Fruit fly (Drosophila melanogaster) whole organism, embryonic: Measurements from ENCODE around the gene Tpr2.

Experiments used
- Adf1 ChIP-seq: fragments of 200-800 bp; sonication (Bioruptor generic); IDR thresholded peaks from 2 replicates; pipeline ENCODE4 v1.3.6; 2022; ENCODE audit warnings: missing biosample characterization, missing genetic modification characterization
- Atf3 ChIP-seq: fragments of 200-800 bp; sonication (Bioruptor generic); optimal IDR thresholded peaks from 3 replicates; lab custom pipeline; 2016; ENCODE audit warnings: missing biosample characterization, missing genetic modification characterization
- BEAF-32 ChIP-seq: fragments of 200-800 bp; sonication (Bioruptor generic); optimal IDR thresholded peaks from 3 replicates; lab custom pipeline; 2017; ENCODE audit warnings: missing biosample characterization, missing genetic modification characterization, mild to moderate bottlenecking, moderate library complexity, missing genetic modification reagents
- CG12219 ChIP-seq: fragments of 200-800 bp; sonication (Bioruptor generic); optimal IDR thresholded peaks from 3 replicates; lab custom pipeline; 2018; ENCODE audit warnings: missing biosample characterization, mild to moderate bottlenecking, missing genetic modification characterization
- CG12769 ChIP-seq: fragments of 200-800 bp; sonication (Bioruptor generic); optimal IDR thresholded peaks from 2 replicates; lab custom pipeline; 2019; ENCODE audit warnings: missing biosample characterization, mild to moderate bottlenecking, missing genetic modification characterization, moderate library complexity
- CG13775 ChIP-seq: fragments of 200-800 bp; sonication (Bioruptor generic); optimal IDR thresholded peaks from 3 replicates; lab custom pipeline; 2017; ENCODE audit warnings: missing biosample characterization, mild to moderate bottlenecking, missing genetic modification characterization
- CG17912 ChIP-seq: fragments of 200-800 bp; sonication (Bioruptor generic); optimal IDR thresholded peaks from 2 replicates; lab custom pipeline; 2018; ENCODE audit warnings: missing biosample characterization, mild to moderate bottlenecking, missing genetic modification characterization
- CG32532 ChIP-seq: fragments of 200-800 bp; sonication (Bioruptor generic); IDR thresholded peaks from 2 replicates; pipeline ENCODE4 v1.3.6; 2022; ENCODE audit warnings: missing biosample characterization, missing genetic modification characterization
- CG34422 ChIP-seq: fragments of 200-800 bp; sonication (Bioruptor generic); IDR thresholded peaks from 3 replicates; pipeline ENCODE4 v1.3.6; 2022; ENCODE audit warnings: missing biosample characterization, missing genetic modification characterization
- CG43689 ChIP-seq: fragments of 200-800 bp; sonication (Bioruptor generic); IDR thresholded peaks from 2 replicates; pipeline ENCODE4 v1.3.6; 2022; ENCODE audit warnings: missing biosample characterization, missing genetic modification characterization
- CG5180 ChIP-seq: fragments of 200-800 bp; sonication (Bioruptor generic); optimal IDR thresholded peaks from 3 replicates; lab custom pipeline; 2017; ENCODE audit warnings: missing biosample characterization, missing genetic modification characterization, mild to moderate bottlenecking, moderate library complexity, missing genetic modification reagents
- CG7556 ChIP-seq: fragments of 200-800 bp; sonication (Bioruptor generic); optimal IDR thresholded peaks from 2 replicates; lab custom pipeline; 2017; ENCODE audit warnings: missing biosample characterization, mild to moderate bottlenecking, missing genetic modification characterization
- CG7786 ChIP-seq: fragments of 200-800 bp; sonication (Bioruptor generic); optimal IDR thresholded peaks from 2 replicates; lab custom pipeline; 2016; ENCODE audit warnings: missing biosample characterization, missing genetic modification characterization
- CG8290 ChIP-seq, 3 experiments: fragments of 200-800 bp; sonication (Bioruptor generic); optimal IDR thresholded peaks; 2 replicates each; lab custom pipeline; 2016 to 2019; ENCODE audit warnings: missing biosample characterization in 3 of 3, missing genetic modification characterization in 3 of 3, mild to moderate bottlenecking in 2 of 3, moderate library complexity in 1 of 3
- CG8388 ChIP-seq: fragments of 200-800 bp; sonication (Bioruptor generic); optimal IDR thresholded peaks from 2 replicates; lab custom pipeline; 2019; ENCODE audit warnings: missing biosample characterization, mild to moderate bottlenecking, missing genetic modification characterization, moderate library complexity
- CG8478 ChIP-seq: fragments of >200 bp; optimal IDR thresholded peaks from 2 replicates; lab custom pipeline; 2018
- CG9876 ChIP-seq: fragments of 200-800 bp; sonication (Bioruptor generic); optimal IDR thresholded peaks from 2 replicates; lab custom pipeline; 2016; ENCODE audit warnings: missing biosample characterization, missing genetic modification characterization
- CG9932 ChIP-seq: fragments of 200-800 bp; sonication (Bioruptor generic); IDR thresholded peaks from 2 replicates; pipeline ENCODE4 v1.3.6; 2022; ENCODE audit warnings: missing biosample characterization, missing genetic modification characterization
- CHES-1-like ChIP-seq: fragments of 200-800 bp; sonication (Bioruptor generic); optimal IDR thresholded peaks from 2 replicates; lab custom pipeline; 2016; ENCODE audit warnings: missing biosample characterization, missing genetic modification characterization
- D ChIP-seq, 2 experiments: fragments of 200-800 bp in 1 of 2; fragments of >200 bp in 1 of 2; sonication (Bioruptor generic) in 1 of 2; optimal IDR thresholded peaks; 2 replicates in 1 of 2; 3 replicates in 1 of 2; lab custom pipeline; 2017; ENCODE audit warnings: mild to moderate bottlenecking in 1 of 2, missing biosample characterization in 1 of 2, missing genetic modification characterization in 1 of 2, missing genetic modification reagents in 1 of 2
- E2f1 ChIP-seq: fragments of 200-800 bp; sonication (Bioruptor generic); IDR thresholded peaks from 2 replicates; pipeline ENCODE4 v1.3.6; 2022; ENCODE audit warnings: missing biosample characterization, missing genetic modification characterization
- Hr39 ChIP-seq: fragments of >200 bp; optimal IDR thresholded peaks from 2 replicates; lab custom pipeline; 2017
- Hr78 ChIP-seq, 2 experiments: fragments of 200-800 bp in 1 of 2; fragments of >200 bp in 1 of 2; sonication (Bioruptor generic) in 1 of 2; optimal IDR thresholded peaks; 2 replicates each; lab custom pipeline; 2017 to 2019; ENCODE audit warnings: missing biosample characterization in 2 of 2, missing genetic modification characterization in 2 of 2, mild to moderate bottlenecking in 1 of 2, moderate library complexity in 1 of 2
- Jarid2 ChIP-seq: fragments of 200-800 bp; sonication (Bioruptor generic); optimal IDR thresholded peaks from 3 replicates; lab custom pipeline; 2017; ENCODE audit warnings: mild to moderate bottlenecking, missing biosample characterization, missing genetic modification reagents, missing genetic modification characterization
- MTF-1 ChIP-seq: fragments of 200-800 bp; sonication (Bioruptor generic); optimal IDR thresholded peaks from 2 replicates; lab custom pipeline; 2018; ENCODE audit warnings: missing biosample characterization, mild to moderate bottlenecking, missing genetic modification characterization, borderline replicate concordance
- Max ChIP-seq: fragments of 200-800 bp; sonication (Bioruptor generic); optimal IDR thresholded peaks from 2 replicates; lab custom pipeline; 2016; ENCODE audit warnings: missing biosample characterization, mild to moderate bottlenecking, missing genetic modification characterization
- Mes4 ChIP-seq: fragments of 200-800 bp; sonication (Bioruptor generic); optimal IDR thresholded peaks from 2 replicates; lab custom pipeline; 2016; ENCODE audit warnings: missing biosample characterization, missing genetic modification characterization
- NfI ChIP-seq: fragments of 200-800 bp; sonication (Bioruptor generic); optimal IDR thresholded peaks from 3 replicates; lab custom pipeline; 2018; ENCODE audit warnings: missing biosample characterization, mild to moderate bottlenecking, missing genetic modification characterization, moderate library complexity
- Oli ChIP-seq: fragments of 200-800 bp; sonication (Bioruptor generic); optimal IDR thresholded peaks from 2 replicates; lab custom pipeline; 2018; ENCODE audit warnings: missing biosample characterization, mild to moderate bottlenecking, missing genetic modification characterization, moderate library complexity
- Pdp1 ChIP-seq, 2 experiments: fragments of 200-800 bp; sonication (Bioruptor generic); optimal IDR thresholded peaks; 3 replicates each; lab custom pipeline; 2016; ENCODE audit warnings: missing biosample characterization in 2 of 2, missing genetic modification characterization in 2 of 2, mild to moderate bottlenecking in 1 of 2, moderate library complexity in 1 of 2
- Rx ChIP-seq: fragments of 200-800 bp; sonication (Bioruptor generic); IDR thresholded peaks from 2 replicates; pipeline ENCODE4 v1.3.6; 2022; ENCODE audit warnings: missing biosample characterization, missing genetic modification characterization
- Side ChIP-seq: fragments of 200-800 bp; sonication (Bioruptor generic); optimal IDR thresholded peaks from 2 replicates; lab custom pipeline; 2016; ENCODE audit warnings: missing biosample characterization, missing genetic modification characterization
- Usf ChIP-seq: fragments of 200-800 bp; sonication (Bioruptor generic); optimal IDR thresholded peaks from 2 replicates; lab custom pipeline; 2017; ENCODE audit warnings: missing genotype, missing biosample characterization, missing genetic modification characterization
- ara ChIP-seq: fragments of 200-800 bp; sonication (Bioruptor generic); IDR thresholded peaks from 2 replicates; pipeline ENCODE4 v1.3.6; 2022; ENCODE audit warnings: missing biosample characterization, missing genetic modification characterization
- az2 ChIP-seq: fragments of 200-800 bp; sonication (Bioruptor generic); optimal IDR thresholded peaks from 3 replicates; lab custom pipeline; 2016; ENCODE audit warnings: missing biosample characterization, missing genetic modification characterization
- bigmax ChIP-seq: fragments of 200-800 bp; sonication (Bioruptor generic); optimal IDR thresholded peaks from 2 replicates; lab custom pipeline; 2018; ENCODE audit warnings: missing biosample characterization, mild to moderate bottlenecking, missing genetic modification characterization
- da ChIP-seq: fragments of 200-800 bp; sonication (Bioruptor generic); optimal IDR thresholded peaks from 2 replicates; lab custom pipeline; 2016; ENCODE audit warnings: missing biosample characterization, missing genetic modification characterization
- dmrt99B ChIP-seq: fragments of 200-800 bp; sonication (Bioruptor generic); optimal IDR thresholded peaks from 2 replicates; lab custom pipeline; 2018; ENCODE audit warnings: missing biosample characterization, mild to moderate bottlenecking, missing genetic modification characterization, moderate library complexity
- emc ChIP-seq: fragments of 200-800 bp; sonication (Bioruptor generic); optimal IDR thresholded peaks from 2 replicates; lab custom pipeline; 2016; ENCODE audit warnings: missing biosample characterization, missing genetic modification characterization
- en ChIP-seq: fragments of 200-800 bp; sonication (Bioruptor generic); optimal IDR thresholded peaks from 2 replicates; lab custom pipeline; 2016; ENCODE audit warnings: missing biosample characterization, missing genetic modification characterization
- fd102C ChIP-seq: fragments of 200-800 bp; sonication (Bioruptor generic); optimal IDR thresholded peaks from 2 replicates; lab custom pipeline; 2018; ENCODE audit warnings: missing biosample characterization, mild to moderate bottlenecking, missing genetic modification characterization, moderate library complexity
- gro ChIP-seq: fragments of 200-800 bp; sonication (Bioruptor generic); optimal IDR thresholded peaks from 2 replicates; lab custom pipeline; 2016; ENCODE audit warnings: missing biosample characterization, missing genetic modification characterization
- lab ChIP-seq: fragments of 200-800 bp; sonication (Bioruptor generic); optimal IDR thresholded peaks from 3 replicates; lab custom pipeline; 2017; ENCODE audit warnings: missing biosample characterization, missing genetic modification characterization, mild to moderate bottlenecking, moderate library complexity, missing genetic modification reagents
- lilli ChIP-seq: fragments of 200-800 bp; sonication (Bioruptor generic); optimal IDR thresholded peaks from 3 replicates; lab custom pipeline; 2016; ENCODE audit warnings: missing biosample characterization, missing genetic modification characterization
- psq ChIP-seq: fragments of 200-800 bp; sonication (Bioruptor generic); optimal IDR thresholded peaks from 2 replicates; lab custom pipeline; 2017; ENCODE audit warnings: missing biosample characterization, missing genetic modification characterization
- pum ChIP-seq: fragments of 200-800 bp; sonication (Bioruptor generic); optimal IDR thresholded peaks from 2 replicates; lab custom pipeline; 2016; ENCODE audit warnings: missing biosample characterization, missing genetic modification characterization
- slp2 ChIP-seq: fragments of 200-800 bp; sonication (Bioruptor generic); optimal IDR thresholded peaks from 2 replicates; lab custom pipeline; 2016; ENCODE audit warnings: missing biosample characterization, missing genetic modification characterization
- so ChIP-seq: fragments of 200-800 bp; sonication (Bioruptor generic); IDR thresholded peaks from 3 replicates; pipeline ENCODE4 v1.3.6; 2022; ENCODE audit warnings: missing biosample characterization, missing genetic modification characterization
- z ChIP-seq: fragments of 200-800 bp; sonication (Bioruptor generic); IDR thresholded peaks from 3 replicates; pipeline ENCODE4 v1.3.6; 2022; ENCODE audit warnings: missing biosample characterization, missing genetic modification characterization

The Tpr2 gene

dm6 chr2L:16532702-16533385 lies 41.5 kb downstream of the Tpr2 start, which contains the start of gene CG5953 (continued):
- TF ChIP-seq CG12219 (GFP tag; lab: Kevin White, UChicago) (peak; percentile 96), az2 (GFP tag; lab: Kevin White, UChicago) (peak; percentile 94), slp2 (GFP tag; lab: Kevin White, UChicago) (peak; percentile 91), CG5180 (GFP tag; lab: Kevin White, UChicago) (peak; percentile 86), Atf3 (GFP tag; lab: Kevin White, UChicago) (peak; percentile 89), Max (GFP tag; lab: Kevin White, UChicago) (peak; percentile 91), CHES-1-like (peak; percentile 91), Oli (peak; percentile 98), lilli (GFP tag; lab: Kevin White, UChicago) (peak; percentile 95), Rx (GFP tag; lab: Robert Waterston, UW) (peak; percentile 93), NfI (peak; percentile 97), BEAF-32 (no peak), CG34422 (GFP tag; lab: Robert Waterston, UW) (peak; percentile 95), E2f1 (peak; percentile 96), Jarid2 (GFP tag; lab: Kevin White, UChicago) (peak; percentile 95), z (GFP tag; lab: Robert Waterston, UW) (peak; percentile 67), pum (GFP tag; lab: Kevin White, UChicago) (peak; percentile 94), CG7556 (GFP tag; lab: Kevin White, UChicago) (peak; percentile 98), en (peak; percentile 90), D (optimal IDR thresholded peaks at IDR 0.05; lab: Kevin White, UChicago) (no peak), D (GFP tag; optimal IDR thresholded peaks at IDR 0.05; lab: Kevin White, UChicago) (peak; percentile 95), MTF-1 (GFP tag; lab: Kevin White, UChicago) (peak; percentile 66), dmrt99B (tag; lab: Kevin White, UChicago) (peak; percentile 98), Adf1 (peak; percentile 99), CG7786 (GFP tag; lab: Kevin White, UChicago) (peak; percentile 94), ara (GFP tag; lab: Robert Waterston, UW) (peak; percentile 94), fd102C (peak; percentile 40), CG8478 (no peak), Hr39 (no peak), Pdp1 (GFP tag; optimal IDR thresholded peaks at IDR 0.05; lab: Kevin White, UChicago) (peak; percentile 85 to 92), CG17912 (no peak), Side (GFP tag; lab: Kevin White, UChicago) (peak; percentile 96), CG43689 (GFP tag; lab: Robert Waterston, UW) (peak; percentile 91), emc (GFP tag; lab: Kevin White, UChicago) (peak; percentile 82), CG8388 (GFP tag; lab: Kevin White, UChicago) (peak; percentile 97), CG8290 (GFP tag; optimal IDR thresholded peaks at IDR 0.05; lab: Kevin White, UChicago) (peak; percentile 68), CG8290 (tag; optimal IDR thresholded peaks at IDR 0.05; lab: Kevin White, UChicago) (peak; percentile 80 to 82), CG9932 (GFP tag; lab: Robert Waterston, UW) (peak; percentile 95), CG9876 (peak; percentile 73), bigmax (peak; percentile 44), CG32532 (GFP tag; lab: Robert Waterston, UW) (peak; percentile 97), CG12769 (tag; lab: Kevin White, UChicago) (peak; percentile 91), Mes4 (GFP tag; lab: Kevin White, UChicago) (peak; percentile 89), Hr78 (GFP tag; optimal IDR thresholded peaks at IDR 0.05; lab: Kevin White, UChicago) (peak in 1 of 2 experiments; percentile 90), Usf (GFP tag; lab: Kevin White, UChicago) (peak; percentile 92), lab (GFP tag; lab: Kevin White, UChicago) (peak; percentile 98), CG13775 (GFP tag; lab: Kevin White, UChicago) (peak; percentile 94), da (GFP tag; lab: Kevin White, UChicago) (peak; percentile 64), so (GFP tag; lab: Robert Waterston, UW) (peak; percentile 96), psq (GFP tag; lab: Kevin White, UChicago) (no peak), gro (GFP tag; lab: Kevin White, UChicago) (peak; percentile 90)
